Fruit fly (Drosophila melanogaster): ENCODE results near the gene CG5506.

CG5506 gene

dm6 chr3L:17846982-17847355 is 37.2 kb downstream of the CG5506 start:
- TF ChIP-seq CG7368 (GFP tag; optimal IDR thresholded peaks at IDR 0.05) = no peak
- no peak for TF ChIP-seq CG6163 (GFP tag; IDR thresholded peaks at IDR 0.05)
- TF ChIP-seq Hr39 (GFP tag; optimal IDR thresholded peaks at IDR 0.05) = no peak
- TF ChIP-seq dac (GFP tag; optimal IDR thresholded peaks at IDR 0.05) = no peak
- TF ChIP-seq Eip78C (GFP tag) = peak; percentile 46
- no peak for TF ChIP-seq CG11294 (GFP tag; IDR thresholded peaks at IDR 0.05)
- TF ChIP-seq CG15336 (GFP tag; IDR thresholded peaks at IDR 0.05) = no peak
- no peak for TF ChIP-seq Hr38 (GFP tag; optimal IDR thresholded peaks at IDR 0.05)
- no peak for TF ChIP-seq acj6 (GFP tag; optimal IDR thresholded peaks at IDR 0.05)
- peak; percentile 0 for TF ChIP-seq CG31627 (GFP tag; optimal IDR thresholded peaks at IDR 0.05)
- TF ChIP-seq Met (GFP tag; optimal IDR thresholded peaks at IDR 0.05) = no peak
- TF ChIP-seq CG8119 (GFP tag; IDR thresholded peaks at IDR 0.05) = no peak
- TF ChIP-seq CG34406 (GFP tag; optimal IDR thresholded peaks at IDR 0.05) = no peak
- no peak for TF ChIP-seq achi (GFP tag; optimal IDR thresholded peaks at IDR 0.05)
- TF ChIP-seq CG11762 (GFP tag; optimal IDR thresholded peaks at IDR 0.05; ENCODE audit: insufficient read depth) = no peak
- TF ChIP-seq CG11902 (GFP tag; optimal IDR thresholded peaks at IDR 0.05) = no peak
- no peak for TF ChIP-seq Blimp-1 (GFP tag; optimal IDR thresholded peaks at IDR 0.05)
- no peak for TF ChIP-seq Hr4 (GFP tag; optimal IDR thresholded peaks at IDR 0.05)
- no peak for TF ChIP-seq CG10631 (GFP tag; optimal IDR thresholded peaks at IDR 0.05)
- TF ChIP-seq ss (GFP tag; optimal IDR thresholded peaks at IDR 0.05) = no peak
- TF ChIP-seq vri (GFP tag; optimal IDR thresholded peaks at IDR 0.05) = peak; percentile 87
- peak; percentile 15 for TF ChIP-seq esn (GFP tag; optimal IDR thresholded peaks at IDR 0.05)
- no peak for TF ChIP-seq Gug (GFP tag; IDR thresholded peaks at IDR 0.05)
- no peak for TF ChIP-seq CG6792 (GFP tag; optimal IDR thresholded peaks at IDR 0.05)
- TF ChIP-seq CG4318 (GFP tag; optimal IDR thresholded peaks at IDR 0.05) = no peak
- no peak for TF ChIP-seq topi (GFP tag; optimal IDR thresholded peaks at IDR 0.05)
- no peak for TF ChIP-seq Lpt (GFP tag; optimal IDR thresholded peaks at IDR 0.05)
- TF ChIP-seq pdm3 (GFP tag; optimal IDR thresholded peaks at IDR 0.05) = no peak
- no peak for TF ChIP-seq CG10669 (GFP tag; optimal IDR thresholded peaks at IDR 0.05)
- TF ChIP-seq CG6808 (GFP tag; optimal IDR thresholded peaks at IDR 0.05) = no peak

dm6 chr3L:17846169-17846981 is 37.8 kb downstream of the CG5506 start, which contains the start of the genes MED19 and CG7430:
Gene MED19 (minus strand): TSS chr3L:17846501.
Gene CG7430 (plus strand): TSS chr3L:17846916.
- TF ChIP-seq eg (GFP tag; IDR thresholded peaks at IDR 0.05) (peak; percentile 29; the same call in 1 of the 3 replicates), svp (GFP tag) (peak; percentile 69), spab (GFP tag; optimal IDR thresholded peaks at IDR 0.05) (no peak), cyc (GFP tag; optimal IDR thresholded peaks at IDR 0.05) (peak; percentile 2), pdm3 (GFP tag; optimal IDR thresholded peaks at IDR 0.05) (no peak), CG8632 (GFP tag; optimal IDR thresholded peaks at IDR 0.05) (peak; percentile 7), Hr39 (GFP tag; optimal IDR thresholded peaks at IDR 0.05) (no peak), Eip78C (GFP tag) (peak; percentile 56), ss (GFP tag; optimal IDR thresholded peaks at IDR 0.05) (peak in 1 of 2 experiments; percentile 64), CG8119 (GFP tag; IDR thresholded peaks at IDR 0.05) (peak; percentile 33; the same call in 1 of the 3 replicates), esn (GFP tag; optimal IDR thresholded peaks at IDR 0.05) (peak; percentile 20), Eip93F (GFP tag; optimal IDR thresholded peaks at IDR 0.05) (no peak), lz (GFP tag; optimal IDR thresholded peaks at IDR 0.05) (peak; percentile 19), CG6163 (GFP tag; IDR thresholded peaks at IDR 0.05) (peak; percentile 46; the same call in 1 of the 3 replicates), CG6854 (GFP tag; optimal IDR thresholded peaks at IDR 0.05) (peak; percentile 79), CG11762 (GFP tag; optimal IDR thresholded peaks at IDR 0.05; ENCODE audit: insufficient read depth) (no peak), Sox102F (GFP tag; optimal IDR thresholded peaks at IDR 0.05) (no peak), CG15336 (GFP tag; IDR thresholded peaks at IDR 0.05) (peak; percentile 51; the same call in 1 of the 2 replicates), Blimp-1 (GFP tag; optimal IDR thresholded peaks at IDR 0.05) (no peak), vri (GFP tag; optimal IDR thresholded peaks at IDR 0.05) (peak; percentile 23), CG1621 (tag; optimal IDR thresholded peaks at IDR 0.05) (peak; percentile 10)

Measured in whole organism, prepupa.